Fruit fly (Drosophila melanogaster) S2 (cell line): Measurements from ENCODE around the gene CG8773.

Experiments used
- CG8478 ChIP-seq: fragments of >200 bp; optimal IDR thresholded peaks from 2 replicates; lab custom pipeline; 2018
- CTCF ChIP-seq, 2 experiments: fragments of >200 bp; optimal IDR thresholded peaks; 2 replicates each; lab custom pipeline; 2018

DNA sequence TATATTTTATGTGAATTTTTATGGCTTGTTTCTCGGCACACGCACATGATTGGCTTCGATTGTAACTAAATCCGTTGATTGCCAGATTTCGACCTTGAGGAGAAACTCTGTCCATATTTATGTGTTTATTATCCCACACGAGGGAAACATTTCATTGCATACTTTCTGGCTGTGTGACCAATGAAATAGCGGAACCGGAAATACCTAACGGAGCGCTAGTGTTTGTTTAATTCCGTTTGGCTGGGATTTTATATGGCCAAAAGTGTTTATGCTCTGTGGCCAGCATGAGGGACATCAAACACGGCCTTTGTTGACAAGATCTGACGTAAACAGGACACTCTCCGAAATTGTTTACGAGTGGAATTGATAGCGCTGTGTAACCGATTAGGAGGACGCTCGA lies 25.3 kb downstream of the CG8773 start:
- TF ChIP-seq CG8478 = no peak
- TF ChIP-seq CTCF (optimal IDR thresholded peaks at IDR 0.05; lab: Kevin White, UChicago) = no peak
